Fruit fly (Drosophila melanogaster) whole organism, wandering third instar larva: ENCODE measurements around the gene kri.

Experiments used
- Abd-B ChIP-seq: fragments of >200 bp; optimal IDR thresholded peaks from 2 replicates; lab custom pipeline; 2017; ENCODE audit warnings: missing biosample characterization, missing genetic modification characterization
- Hr78 ChIP-seq: fragments of >200 bp; optimal IDR thresholded peaks from 2 replicates; lab custom pipeline; 2017; ENCODE audit warnings: missing biosample characterization, missing genetic modification characterization
- ey ChIP-seq: fragments of 200-800 bp; sonication (Bioruptor generic); optimal IDR thresholded peaks from 2 replicates; lab custom pipeline; 2016; ENCODE audit warnings: missing biosample characterization, missing genetic modification characterization
- psq ChIP-seq: fragments of 200-800 bp; sonication (Bioruptor generic); optimal IDR thresholded peaks from 3 replicates; lab custom pipeline; 2017; ENCODE audit warnings: missing biosample characterization, mild to moderate bottlenecking, missing genetic modification characterization, moderate library complexity

dm6 chr3L:5777114-5777513 is 33.7 kb upstream of the kri start, which contains the start of gene vito:
- TF ChIP-seq Hr78 (no peak), ey (no peak), psq (GFP tag; lab: Kevin White, UChicago) (no peak), Abd-B (no peak)
